Fruit fly (Drosophila melanogaster) whole organism, prepupa: Measurements from ENCODE around the gene CG45065.

Experiments
- CG11902 ChIP-seq: fragments of 200-800 bp; sonication (Bioruptor generic); optimal IDR thresholded peaks from 3 replicates; lab custom pipeline; 2016; ENCODE audit warnings: missing biosample characterization, missing genetic modification characterization
- CG1621 ChIP-seq: fragments of 200-800 bp; sonication (Bioruptor generic); optimal IDR thresholded peaks from 3 replicates; lab custom pipeline; 2018; ENCODE audit warnings: missing biosample characterization, mild to moderate bottlenecking, missing genetic modification characterization
- CG9139 ChIP-seq: fragments of 200-800 bp; sonication (Bioruptor generic); optimal IDR thresholded peaks from 3 replicates; lab custom pipeline; 2017; ENCODE audit warnings: missing biosample characterization, mild to moderate bottlenecking, missing genetic modification characterization
- Eip78C ChIP-seq: fragments of 200-800 bp; sonication (Bioruptor generic); peaks from one replicate; lab custom pipeline; 2016; ENCODE audit warnings: missing biosample characterization, missing genetic modification characterization
- Ets21C ChIP-seq: fragments of 200-800 bp; sonication (Bioruptor generic); optimal IDR thresholded peaks from 3 replicates; lab custom pipeline; 2016; ENCODE audit warnings: missing biosample characterization, missing genetic modification characterization
- Gug ChIP-seq: fragments of 200-800 bp; sonication (Bioruptor generic); IDR thresholded peaks from 2 replicates; pipeline ENCODE4 v1.3.6; 2022; ENCODE audit warnings: missing biosample characterization, missing genetic modification characterization
- Hr38 ChIP-seq: sonication (Bioruptor generic); optimal IDR thresholded peaks from 2 replicates; lab custom pipeline; 2016; ENCODE audit warnings: missing biosample characterization, missing genetic modification characterization
- Met ChIP-seq: fragments of 200-800 bp; sonication (Bioruptor generic); optimal IDR thresholded peaks from 3 replicates; lab custom pipeline; 2016; ENCODE audit warnings: missing biosample characterization, missing genetic modification characterization
- OdsH ChIP-seq: fragments of 200-800 bp; sonication (Bioruptor generic); optimal IDR thresholded peaks from 3 replicates; lab custom pipeline; 2016; ENCODE audit warnings: missing biosample characterization, missing genetic modification characterization
- Sox102F ChIP-seq: fragments of 200-800 bp; sonication (Bioruptor generic); optimal IDR thresholded peaks from 2 replicates; lab custom pipeline; 2016; ENCODE audit warnings: missing biosample characterization, mild to moderate bottlenecking, missing genetic modification characterization
- Sox14 ChIP-seq: fragments of 200-800 bp; sonication (Bioruptor generic); optimal IDR thresholded peaks from 3 replicates; lab custom pipeline; 2016; ENCODE audit warnings: missing biosample characterization, missing genetic modification characterization
- acj6 ChIP-seq: fragments of 200-800 bp; sonication (Bioruptor generic); optimal IDR thresholded peaks from 3 replicates; lab custom pipeline; 2016; ENCODE audit warnings: missing biosample characterization, missing genetic modification characterization
- svp ChIP-seq: fragments of 200-800 bp; sonication (Bioruptor generic); peaks from one replicate; lab custom pipeline; 2016; ENCODE audit warnings: missing biosample characterization, missing genetic modification characterization

dm6 chrX:14868414-14868813 lies 14.0 kb downstream of the CG45065 start:
- no peak for TF ChIP-seq CG9139 (GFP tag; lab: Kevin White, UChicago)
- no peak for TF ChIP-seq Sox102F (GFP tag; lab: Kevin White, UChicago)
- TF ChIP-seq Gug (GFP tag; lab: Robert Waterston, UW), result no peak
- TF ChIP-seq svp (GFP tag; lab: Kevin White, UChicago), result no peak
- TF ChIP-seq Ets21C (GFP tag; lab: Kevin White, UChicago), result no peak
- no peak for TF ChIP-seq Sox14 (GFP tag; lab: Kevin White, UChicago)
- TF ChIP-seq OdsH (GFP tag; lab: Kevin White, UChicago), result no peak
- no peak for TF ChIP-seq acj6 (GFP tag; lab: Kevin White, UChicago)
- no peak for TF ChIP-seq Hr38 (GFP tag; lab: Kevin White, UChicago)
- no peak for TF ChIP-seq Met (GFP tag; lab: Kevin White, UChicago)
- peak; percentile 32 for TF ChIP-seq Eip78C (GFP tag; lab: Kevin White, UChicago)
- TF ChIP-seq CG11902 (GFP tag; lab: Kevin White, UChicago), result no peak
- no peak for TF ChIP-seq CG1621
